Fruit fly (Drosophila melanogaster) whole organism, prepupa: Measurements from ENCODE around the gene CG33644.
A peak's percentile ranks its signal among the peaks of the same experiment; 100 is the strongest.

Experiments
- CG10631 ChIP-seq: fragments of 200-800 bp; sonication (Bioruptor generic); optimal IDR thresholded peaks from 2 replicates; lab custom pipeline; 2016; ENCODE audit warnings: missing biosample characterization, missing genetic modification characterization
- CG10669 ChIP-seq: fragments of 200-800 bp; sonication (Bioruptor generic); optimal IDR thresholded peaks from 3 replicates; lab custom pipeline; 2018; ENCODE audit warnings: missing biosample characterization, mild to moderate bottlenecking, missing genetic modification characterization, moderate library complexity
- CG11294 ChIP-seq: fragments of 200-800 bp; sonication (Bioruptor generic); IDR thresholded peaks from 2 replicates; pipeline ENCODE4 v1.3.6; 2022; ENCODE audit warnings: missing biosample characterization, missing genetic modification characterization
- CG11762 ChIP-seq: fragments of 200-800 bp; sonication (Bioruptor generic); optimal IDR thresholded peaks from 3 replicates; lab custom pipeline; 2016; ENCODE audit warnings: missing biosample characterization, missing genetic modification characterization; ENCODE audit not compliant: insufficient read depth
- CG15336 ChIP-seq: fragments of 200-800 bp; sonication (Bioruptor generic); IDR thresholded peaks from 2 replicates; pipeline ENCODE4 v1.3.6; 2022; ENCODE audit warnings: missing biosample characterization, missing genetic modification characterization
- CG1621 ChIP-seq: fragments of 200-800 bp; sonication (Bioruptor generic); optimal IDR thresholded peaks from 3 replicates; lab custom pipeline; 2018; ENCODE audit warnings: missing biosample characterization, mild to moderate bottlenecking, missing genetic modification characterization
- CG16779 ChIP-seq: fragments of 200-800 bp; sonication (Bioruptor generic); optimal IDR thresholded peaks from 3 replicates; lab custom pipeline; 2017; ENCODE audit warnings: missing biosample characterization, mild to moderate bottlenecking, missing genetic modification characterization
- CG3032 ChIP-seq: fragments of 200-800 bp; optimal IDR thresholded peaks from 2 replicates; lab custom pipeline; 2019; ENCODE audit warnings: missing biosample characterization, mild to moderate bottlenecking, missing genetic modification characterization, moderate library complexity
- CG31627 ChIP-seq: fragments of 200-800 bp; sonication (Bioruptor generic); optimal IDR thresholded peaks from 3 replicates; lab custom pipeline; 2016; ENCODE audit warnings: missing biosample characterization, missing genetic modification characterization
- CG32006 ChIP-seq: fragments of 200-800 bp; sonication (Bioruptor generic); optimal IDR thresholded peaks from 3 replicates; lab custom pipeline; 2017; ENCODE audit warnings: missing biosample characterization, mild to moderate bottlenecking, missing genetic modification characterization
- CG4318 ChIP-seq: fragments of 200-800 bp; sonication (Bioruptor generic); optimal IDR thresholded peaks from 3 replicates; lab custom pipeline; 2017; ENCODE audit warnings: missing biosample characterization, mild to moderate bottlenecking, missing genetic modification characterization
- CG6163 ChIP-seq: fragments of 200-800 bp; sonication (Bioruptor generic); IDR thresholded peaks from 3 replicates; pipeline ENCODE4 v1.3.6; 2022; ENCODE audit warnings: missing biosample characterization, missing genetic modification characterization
- CG6276 ChIP-seq: fragments of 200-800 bp; sonication (Bioruptor generic); optimal IDR thresholded peaks from 2 replicates; lab custom pipeline; 2017; ENCODE audit warnings: missing biosample characterization, mild to moderate bottlenecking, missing genetic modification characterization
- CG6792 ChIP-seq: fragments of 200-800 bp; sonication (Bioruptor generic); optimal IDR thresholded peaks from 3 replicates; lab custom pipeline; 2016; ENCODE audit warnings: missing biosample characterization, missing genetic modification characterization
- CG6808 ChIP-seq: fragments of 200-800 bp; sonication (Bioruptor generic); optimal IDR thresholded peaks from 3 replicates; lab custom pipeline; 2017; ENCODE audit warnings: missing biosample characterization, missing genetic modification characterization, mild to moderate bottlenecking, moderate library complexity, missing genetic modification reagents
- CG6854 ChIP-seq: fragments of 200-800 bp; sonication (Bioruptor generic); optimal IDR thresholded peaks from 2 replicates; lab custom pipeline; 2017; ENCODE audit warnings: missing biosample characterization, mild to moderate bottlenecking, missing genetic modification characterization
- CG7368 ChIP-seq: fragments of 200-800 bp; sonication (Bioruptor generic); optimal IDR thresholded peaks from 3 replicates; lab custom pipeline; 2016; ENCODE audit warnings: missing biosample characterization, missing genetic modification characterization
- CG8119 ChIP-seq: fragments of 200-800 bp; sonication (Bioruptor generic); IDR thresholded peaks from 3 replicates; pipeline ENCODE4 v1.3.6; 2022; ENCODE audit warnings: missing biosample characterization, missing genetic modification characterization
- CG8319 ChIP-seq: fragments of 200-800 bp; sonication (Bioruptor generic); optimal IDR thresholded peaks from 3 replicates; lab custom pipeline; 2016; ENCODE audit warnings: missing biosample characterization, missing genetic modification characterization
- CG8632 ChIP-seq: fragments of 200-800 bp; sonication (Bioruptor generic); optimal IDR thresholded peaks from 3 replicates; lab custom pipeline; 2016; ENCODE audit warnings: missing biosample characterization, missing genetic modification characterization
- CG9139 ChIP-seq: fragments of 200-800 bp; sonication (Bioruptor generic); optimal IDR thresholded peaks from 3 replicates; lab custom pipeline; 2017; ENCODE audit warnings: missing biosample characterization, mild to moderate bottlenecking, missing genetic modification characterization
- Eip78C ChIP-seq: fragments of 200-800 bp; sonication (Bioruptor generic); peaks from one replicate; lab custom pipeline; 2016; ENCODE audit warnings: missing biosample characterization, missing genetic modification characterization
- Eip93F ChIP-seq: fragments of 200-800 bp; sonication (Bioruptor generic); optimal IDR thresholded peaks from 2 replicates; lab custom pipeline; 2016; ENCODE audit warnings: missing biosample characterization, mild to moderate bottlenecking, missing genetic modification characterization
- Ets21C ChIP-seq: fragments of 200-800 bp; sonication (Bioruptor generic); optimal IDR thresholded peaks from 3 replicates; lab custom pipeline; 2016; ENCODE audit warnings: missing biosample characterization, missing genetic modification characterization
- Ets96B ChIP-seq: fragments of 200-800 bp; optimal IDR thresholded peaks from 2 replicates; lab custom pipeline; 2019; ENCODE audit warnings: missing biosample characterization, mild to moderate bottlenecking, missing genetic modification characterization, moderate library complexity
- Gug ChIP-seq: fragments of 200-800 bp; sonication (Bioruptor generic); IDR thresholded peaks from 2 replicates; pipeline ENCODE4 v1.3.6; 2022; ENCODE audit warnings: missing biosample characterization, missing genetic modification characterization
- Hr4 ChIP-seq: fragments of 200-800 bp; sonication (Bioruptor generic); optimal IDR thresholded peaks from 3 replicates; lab custom pipeline; 2016; ENCODE audit warnings: missing biosample characterization, missing genetic modification characterization
- Lpt ChIP-seq: fragments of 200-800 bp; sonication (Bioruptor generic); optimal IDR thresholded peaks from 3 replicates; lab custom pipeline; 2016; ENCODE audit warnings: missing biosample characterization, missing genetic modification characterization
- OdsH ChIP-seq: fragments of 200-800 bp; sonication (Bioruptor generic); optimal IDR thresholded peaks from 3 replicates; lab custom pipeline; 2016; ENCODE audit warnings: missing biosample characterization, missing genetic modification characterization
- Smox ChIP-seq: fragments of 200-800 bp; sonication (Bioruptor generic); optimal IDR thresholded peaks from 3 replicates; lab custom pipeline; 2016; ENCODE audit warnings: missing biosample characterization, missing genetic modification characterization
- Sox102F ChIP-seq: fragments of 200-800 bp; sonication (Bioruptor generic); optimal IDR thresholded peaks from 2 replicates; lab custom pipeline; 2016; ENCODE audit warnings: missing biosample characterization, mild to moderate bottlenecking, missing genetic modification characterization
- Sox14 ChIP-seq: fragments of 200-800 bp; sonication (Bioruptor generic); optimal IDR thresholded peaks from 3 replicates; lab custom pipeline; 2016; ENCODE audit warnings: missing biosample characterization, missing genetic modification characterization
- achi ChIP-seq: fragments of 200-800 bp; sonication (Bioruptor generic); optimal IDR thresholded peaks from 3 replicates; lab custom pipeline; 2016; ENCODE audit warnings: missing biosample characterization, missing genetic modification characterization
- acj6 ChIP-seq: fragments of 200-800 bp; sonication (Bioruptor generic); optimal IDR thresholded peaks from 3 replicates; lab custom pipeline; 2016; ENCODE audit warnings: missing biosample characterization, missing genetic modification characterization
- cyc ChIP-seq: fragments of 200-800 bp; sonication (Bioruptor generic); optimal IDR thresholded peaks from 3 replicates; lab custom pipeline; 2016; ENCODE audit warnings: missing biosample characterization, missing genetic modification characterization
- dac ChIP-seq: fragments of 200-800 bp; sonication (Bioruptor generic); optimal IDR thresholded peaks from 2 replicates; lab custom pipeline; 2017; ENCODE audit warnings: missing biosample characterization, mild to moderate bottlenecking, missing genetic modification characterization
- esn ChIP-seq: fragments of 200-800 bp; sonication (Bioruptor generic); optimal IDR thresholded peaks from 2 replicates; lab custom pipeline; 2016; ENCODE audit warnings: missing biosample characterization, mild to moderate bottlenecking, missing genetic modification characterization, moderate library complexity
- fd59A ChIP-seq: fragments of 200-800 bp; sonication (Bioruptor generic); optimal IDR thresholded peaks from 2 replicates; lab custom pipeline; 2017; ENCODE audit warnings: missing biosample characterization, mild to moderate bottlenecking, missing genetic modification characterization, missing genetic modification reagents
- fd85E ChIP-seq: fragments of 200-800 bp; sonication (Bioruptor generic); optimal IDR thresholded peaks from 3 replicates; lab custom pipeline; 2016; ENCODE audit warnings: missing biosample characterization, missing genetic modification characterization
- fkh ChIP-seq: fragments of 200-800 bp; sonication (Bioruptor generic); optimal IDR thresholded peaks from 3 replicates; lab custom pipeline; 2017; ENCODE audit warnings: missing biosample characterization, mild to moderate bottlenecking, missing genetic modification characterization, moderate library complexity
- pdm3 ChIP-seq: fragments of 200-800 bp; sonication (Bioruptor generic); optimal IDR thresholded peaks from 3 replicates; lab custom pipeline; 2016; ENCODE audit warnings: missing biosample characterization, missing genetic modification characterization
- spab ChIP-seq: fragments of 200-800 bp; sonication (Bioruptor generic); optimal IDR thresholded peaks from 2 replicates; lab custom pipeline; 2017; ENCODE audit warnings: missing biosample characterization, mild to moderate bottlenecking, missing genetic modification characterization, missing genetic modification reagents
- ss ChIP-seq, 2 experiments: fragments of 200-800 bp; sonication (Bioruptor generic); optimal IDR thresholded peaks; 2 replicates in 1 of 2; 3 replicates in 1 of 2; lab custom pipeline; 2017 to 2018; ENCODE audit warnings: mild to moderate bottlenecking in 2 of 2, missing biosample characterization in 2 of 2, missing genetic modification characterization in 2 of 2, moderate library complexity in 1 of 2
- svp ChIP-seq: fragments of 200-800 bp; sonication (Bioruptor generic); peaks from one replicate; lab custom pipeline; 2016; ENCODE audit warnings: missing biosample characterization, missing genetic modification characterization
- topi ChIP-seq: fragments of 200-800 bp; sonication (Bioruptor generic); optimal IDR thresholded peaks from 3 replicates; lab custom pipeline; 2016; ENCODE audit warnings: missing biosample characterization, missing genetic modification characterization
- vri ChIP-seq: fragments of 200-800 bp; sonication (Bioruptor generic); optimal IDR thresholded peaks from 3 replicates; lab custom pipeline; 2016; ENCODE audit warnings: missing biosample characterization, mild to moderate bottlenecking, missing genetic modification characterization

Gene CG33644

DNA sequence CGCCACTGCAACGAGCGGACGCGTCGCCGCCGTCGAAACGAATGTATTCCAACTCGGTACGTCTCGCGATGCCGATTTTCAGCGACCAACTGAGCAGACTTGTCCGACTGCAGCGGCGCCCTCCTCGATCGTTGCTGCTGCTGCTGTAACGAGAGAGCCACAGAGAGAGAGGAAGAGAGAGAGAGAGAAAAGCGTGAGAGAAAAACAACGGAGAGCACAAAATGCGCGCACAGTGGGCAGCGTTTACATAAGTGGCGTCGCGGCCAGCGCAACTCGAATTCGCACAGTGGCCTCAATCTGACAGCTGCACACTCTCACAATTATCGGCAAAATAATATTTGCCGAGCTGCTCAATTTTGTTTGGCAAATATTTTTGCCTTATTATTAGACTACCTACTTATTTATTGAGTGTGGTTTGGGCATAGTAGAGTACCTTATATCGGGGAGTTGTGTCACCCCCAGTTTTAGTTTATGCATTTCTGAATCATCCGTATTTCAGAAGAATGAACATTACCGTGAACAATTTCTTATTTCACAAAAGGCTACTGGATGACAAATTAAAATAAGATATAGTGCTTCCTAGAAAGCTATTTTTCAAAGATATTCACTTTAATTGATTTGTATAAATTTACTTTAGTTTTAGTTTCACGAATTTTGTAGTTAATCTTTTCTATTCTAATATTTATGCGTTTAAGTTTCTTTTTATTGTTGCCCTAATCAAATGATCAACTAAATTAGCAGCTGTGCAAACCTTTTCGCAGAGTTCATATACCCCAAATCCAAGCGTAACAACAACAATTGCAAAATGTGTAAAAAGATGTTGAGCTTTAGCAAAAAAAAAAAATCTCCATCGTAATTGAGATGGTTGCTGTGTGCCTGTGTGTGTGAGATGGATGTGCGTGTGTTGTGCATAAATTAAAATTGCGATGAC is 18.3 kb upstream of the CG33644 start (continued):
- TF ChIP-seq CG6792 (peak; percentile 60), CG6276 (GFP tag; lab: Kevin White, UChicago) (peak; percentile 50), topi (GFP tag; lab: Kevin White, UChicago) (peak; percentile 78), Lpt (GFP tag; lab: Kevin White, UChicago) (no peak), Eip78C (GFP tag; lab: Kevin White, UChicago) (peak; percentile 95), CG7368 (GFP tag; lab: Kevin White, UChicago) (peak; percentile 51), CG8632 (GFP tag; lab: Kevin White, UChicago) (peak; percentile 62), pdm3 (peak; percentile 66), CG4318 (GFP tag; lab: Kevin White, UChicago) (peak; percentile 60), CG32006 (GFP tag; lab: Kevin White, UChicago) (peak; percentile 84), Eip93F (GFP tag; lab: Kevin White, UChicago) (no peak)

DNA sequence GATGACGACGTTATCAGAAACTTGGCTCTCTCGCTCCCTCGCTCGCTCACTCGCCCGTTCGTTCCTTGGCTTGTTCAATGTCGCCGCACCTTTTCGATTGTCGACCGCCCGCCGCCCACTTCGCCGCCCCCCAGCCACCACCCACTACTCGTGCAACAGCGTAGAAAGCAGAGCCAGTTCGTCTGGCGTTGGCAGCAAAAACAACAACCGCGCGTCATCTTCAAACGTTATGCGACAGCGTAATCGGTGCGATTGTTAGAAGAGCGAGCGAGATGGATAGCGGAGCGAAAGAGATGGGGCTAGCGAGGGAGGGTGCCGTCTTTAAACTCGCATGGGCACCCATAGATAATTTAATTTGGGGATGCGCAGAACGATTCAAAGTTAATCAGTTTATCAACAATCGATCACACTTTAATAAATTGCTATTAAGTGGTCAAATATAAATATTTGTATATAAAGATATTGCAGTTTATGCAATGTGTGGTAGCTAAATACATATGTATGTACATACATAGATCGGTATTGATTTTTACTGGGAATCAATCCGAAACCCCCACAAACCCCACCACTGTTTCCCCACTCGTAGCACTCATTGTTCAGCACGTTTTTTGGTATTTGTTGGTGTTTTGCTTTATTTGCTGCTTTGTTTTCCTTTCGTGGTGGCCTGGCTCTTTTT is 17.5 kb upstream of the CG33644 start:
- TF ChIP-seq svp = peak; percentile 81
- TF ChIP-seq CG1621 (tag; lab: Kevin White, UChicago) = no peak
- no peak for TF ChIP-seq Gug (GFP tag; lab: Robert Waterston, UW)
- TF ChIP-seq dac (GFP tag; lab: Kevin White, UChicago) = peak; percentile 29
- TF ChIP-seq CG6163 (GFP tag; lab: Robert Waterston, UW) = peak; percentile 49; the same call in 2 of the 3 replicates
- TF ChIP-seq fd59A (GFP tag; lab: Kevin White, UChicago) = no peak
- peak; percentile 68 for TF ChIP-seq Hr4 (GFP tag; lab: Kevin White, UChicago)
- TF ChIP-seq cyc (GFP tag; lab: Kevin White, UChicago) = peak; percentile 32
- TF ChIP-seq CG11762 (GFP tag; lab: Kevin White, UChicago) = peak; percentile 47
- TF ChIP-seq CG6276 (GFP tag; lab: Kevin White, UChicago) = peak; percentile 0
- peak; percentile 73 for TF ChIP-seq OdsH (GFP tag; lab: Kevin White, UChicago)
- TF ChIP-seq CG16779 (tag; lab: Kevin White, UChicago) = no peak
- no peak for TF ChIP-seq spab (GFP tag; lab: Kevin White, UChicago)
- peak; percentile 69 for TF ChIP-seq Eip93F (GFP tag; lab: Kevin White, UChicago)
- peak; percentile 78 for TF ChIP-seq CG8119 (GFP tag; lab: Robert Waterston, UW)
- TF ChIP-seq CG6808 (GFP tag; lab: Kevin White, UChicago) = no peak
- peak; percentile 84 for TF ChIP-seq CG31627 (GFP tag; lab: Kevin White, UChicago)
- peak; percentile 39 for TF ChIP-seq CG6854 (GFP tag; lab: Kevin White, UChicago)
- TF ChIP-seq topi (GFP tag; lab: Kevin White, UChicago) = peak; percentile 55
- TF ChIP-seq CG15336 = peak; percentile 78
- no peak for TF ChIP-seq CG8319 (GFP tag; lab: Kevin White, UChicago)
- peak; percentile 75 for TF ChIP-seq Eip78C (GFP tag; lab: Kevin White, UChicago)
- peak; percentile 45 for TF ChIP-seq fkh (GFP tag; lab: Kevin White, UChicago)
- TF ChIP-seq pdm3 = peak; percentile 68
- TF ChIP-seq Smox (GFP tag; lab: Kevin White, UChicago) = peak; percentile 84
- TF ChIP-seq CG11294 (GFP tag; lab: Robert Waterston, UW) = peak; percentile 66; the same call in 1 of the 2 replicates
- peak; percentile 61 for TF ChIP-seq achi (GFP tag; lab: Kevin White, UChicago)
- TF ChIP-seq Sox102F (GFP tag; lab: Kevin White, UChicago) = peak; percentile 77
- TF ChIP-seq vri (GFP tag; lab: Kevin White, UChicago) = peak; percentile 95
- peak; percentile 74 for TF ChIP-seq acj6 (GFP tag; lab: Kevin White, UChicago)
- no peak for TF ChIP-seq ss (GFP tag; optimal IDR thresholded peaks at IDR 0.05; lab: Kevin White, UChicago)
- TF ChIP-seq Ets21C = peak; percentile 63
- TF ChIP-seq CG3032 = no peak
- TF ChIP-seq Sox14 = peak; percentile 82
- TF ChIP-seq Ets96B = no peak
- peak; percentile 83 for TF ChIP-seq esn (GFP tag; lab: Kevin White, UChicago)
- no peak for TF ChIP-seq fd85E (GFP tag; lab: Kevin White, UChicago)
- no peak for TF ChIP-seq CG9139 (GFP tag; lab: Kevin White, UChicago)
- no peak for TF ChIP-seq CG10669 (GFP tag; lab: Kevin White, UChicago)
- TF ChIP-seq CG32006 (GFP tag; lab: Kevin White, UChicago) = peak; percentile 83
- TF ChIP-seq CG10631 (GFP tag; lab: Kevin White, UChicago) = peak; percentile 40
